Fruit fly (Drosophila melanogaster) whole organism, pupa: ENCODE results near the gene CG10089.

Experiments used
- CG10348 ChIP-seq: fragments of 200-800 bp; sonication (Bioruptor generic); IDR thresholded peaks from 2 replicates; pipeline ENCODE4 v1.3.6; 2022; ENCODE audit warnings: missing biosample characterization, missing genetic modification characterization
- CG12605 ChIP-seq: fragments of 200-800 bp; sonication (Bioruptor generic); IDR thresholded peaks from 2 replicates; pipeline ENCODE4 v1.3.6; 2022; ENCODE audit warnings: missing biosample characterization, missing genetic modification characterization
- CG13204 ChIP-seq: fragments of 200-800 bp; sonication (Bioruptor generic); optimal IDR thresholded peaks from 2 replicates; lab custom pipeline; 2018; ENCODE audit warnings: missing biosample characterization, mild to moderate bottlenecking, missing genetic modification characterization, moderate library complexity
- CG14655 ChIP-seq: fragments of 200-800 bp; sonication (Bioruptor generic); optimal IDR thresholded peaks from 3 replicates; lab custom pipeline; 2017; ENCODE audit warnings: mild to moderate bottlenecking, missing biosample characterization, missing genetic modification reagents, missing genetic modification characterization
- CG15710 ChIP-seq: fragments of 200-800 bp; sonication (Bioruptor generic); optimal IDR thresholded peaks from 2 replicates; lab custom pipeline; 2018; ENCODE audit warnings: missing biosample characterization, mild to moderate bottlenecking, missing genetic modification characterization, moderate library complexity
- CG17806 ChIP-seq: fragments of 200-800 bp; sonication (Bioruptor generic); optimal IDR thresholded peaks from 2 replicates; lab custom pipeline; 2018; ENCODE audit warnings: missing biosample characterization, mild to moderate bottlenecking, missing genetic modification characterization, moderate library complexity
- CG32121 ChIP-seq: fragments of 200-800 bp; sonication (Bioruptor generic); IDR thresholded peaks from 2 replicates; pipeline ENCODE4 v1.3.6; 2022; ENCODE audit warnings: missing biosample characterization, missing genetic modification characterization
- CG34367 ChIP-seq: fragments of 200-800 bp; sonication (Bioruptor generic); optimal IDR thresholded peaks from 2 replicates; lab custom pipeline; 2018; ENCODE audit warnings: missing biosample characterization, mild to moderate bottlenecking, missing genetic modification characterization
- CG4496 ChIP-seq: fragments of 200-800 bp; sonication (Bioruptor generic); IDR thresholded peaks from 3 replicates; pipeline ENCODE4 v1.3.6; 2022; ENCODE audit warnings: missing biosample characterization, missing genetic modification characterization
- CG8159 ChIP-seq: fragments of 200-800 bp; sonication (Bioruptor generic); optimal IDR thresholded peaks from 3 replicates; lab custom pipeline; 2018; ENCODE audit warnings: missing biosample characterization, mild to moderate bottlenecking, missing genetic modification characterization, moderate library complexity
- CG8301 ChIP-seq: fragments of 200-800 bp; sonication (Bioruptor generic); optimal IDR thresholded peaks from 2 replicates; lab custom pipeline; 2018; ENCODE audit warnings: missing biosample characterization, mild to moderate bottlenecking, missing genetic modification characterization
- CG9948 ChIP-seq: fragments of 200-800 bp; sonication (Bioruptor generic); optimal IDR thresholded peaks from 2 replicates; lab custom pipeline; 2018; ENCODE audit warnings: missing biosample characterization, mild to moderate bottlenecking, missing genetic modification characterization, moderate library complexity
- D1 ChIP-seq: fragments of 200-800 bp; sonication (Bioruptor generic); optimal IDR thresholded peaks from 2 replicates; lab custom pipeline; 2018; ENCODE audit warnings: missing biosample characterization, mild to moderate bottlenecking, missing genetic modification characterization, moderate library complexity
- EcR ChIP-seq: fragments of 200-800 bp; sonication (Bioruptor generic); optimal IDR thresholded peaks from 3 replicates; lab custom pipeline; 2019; ENCODE audit warnings: missing biosample characterization, missing genetic modification characterization, mild to moderate bottlenecking, moderate library complexity, missing genetic modification reagents
- Ets98B ChIP-seq: fragments of 200-800 bp; sonication (Bioruptor generic); IDR thresholded peaks from 2 replicates; pipeline ENCODE4 v1.3.6; 2022; ENCODE audit warnings: missing biosample characterization, missing genetic modification characterization
- Pif1A ChIP-seq: fragments of 200-800 bp; sonication (Bioruptor generic); optimal IDR thresholded peaks from 3 replicates; lab custom pipeline; 2016; ENCODE audit warnings: missing biosample characterization, missing genetic modification characterization
- Pif1B ChIP-seq: fragments of 200-800 bp; sonication (Bioruptor generic); optimal IDR thresholded peaks from 3 replicates; lab custom pipeline; 2016; ENCODE audit warnings: missing biosample characterization, missing genetic modification characterization
- Snoo ChIP-seq: fragments of 200-800 bp; sonication (Bioruptor generic); optimal IDR thresholded peaks from 3 replicates; lab custom pipeline; 2017; ENCODE audit warnings: missing biosample characterization, mild to moderate bottlenecking, missing genetic modification characterization, inconsistent platforms
- fd96Ca ChIP-seq: fragments of 200-800 bp; sonication (Bioruptor generic); IDR thresholded peaks from 3 replicates; pipeline ENCODE4 v1.3.6; 2022; ENCODE audit warnings: missing biosample characterization, missing genetic modification characterization
- gl ChIP-seq: fragments of 200-800 bp; sonication (Bioruptor generic); optimal IDR thresholded peaks from 2 replicates; lab custom pipeline; 2018; ENCODE audit warnings: missing biosample characterization, mild to moderate bottlenecking, missing genetic modification characterization
- rn ChIP-seq: fragments of 200-800 bp; sonication (Bioruptor generic); IDR thresholded peaks from 2 replicates; pipeline ENCODE4 v1.3.6; 2022; ENCODE audit warnings: missing biosample characterization, missing genetic modification characterization

Gene CG10089

DNA sequence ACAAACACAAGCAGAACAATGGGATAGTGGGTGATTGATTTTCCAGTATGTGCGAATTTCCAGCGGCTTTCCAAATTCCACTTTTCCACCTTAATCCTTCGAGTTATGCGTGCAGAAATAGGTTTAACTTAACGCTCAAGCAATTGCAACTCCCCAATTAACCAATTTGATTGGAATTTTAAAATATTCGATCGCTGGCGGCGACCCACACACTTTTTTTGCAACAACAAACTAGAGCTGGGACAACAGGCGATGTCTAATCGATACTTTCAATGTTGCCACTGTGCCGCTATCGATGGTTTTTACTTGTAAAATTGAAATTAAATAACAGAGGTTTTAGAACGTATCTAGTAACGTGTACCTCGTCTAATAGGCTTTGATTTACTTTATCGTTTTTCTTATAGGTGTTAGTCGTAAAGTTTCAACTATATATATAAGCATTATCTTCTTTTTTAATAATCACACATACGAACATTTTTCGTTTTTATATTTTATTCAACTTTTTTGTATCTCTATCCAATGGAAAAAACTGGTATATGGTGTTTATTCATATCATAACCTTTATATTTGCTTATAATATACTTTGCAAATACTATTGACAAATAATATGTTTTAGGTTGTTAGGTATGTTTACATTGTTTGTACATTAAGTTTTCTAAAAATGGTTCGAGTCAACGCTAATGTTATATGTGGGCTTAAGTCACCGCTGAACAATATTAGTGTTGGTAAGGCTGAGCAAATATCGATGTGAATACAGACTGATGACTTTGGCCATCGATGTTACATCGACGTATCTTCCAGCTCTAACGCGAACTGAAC lies 11.7 kb upstream of the CG10089 start, which contains the start of the genes Abp1 and Tgi:
Gene Abp1, minus strand, starts transcription at position 240 of the 819 bp plus-strand sequence.
Gene Tgi, plus strand, starts transcription at position 757 of the 819 bp plus-strand sequence.
- no peak for TF ChIP-seq Pif1B (GFP tag; lab: Kevin White, UChicago)
- no peak for TF ChIP-seq Snoo (tag; lab: Kevin White, UChicago)
- TF ChIP-seq fd96Ca (GFP tag; lab: Robert Waterston, UW) = no peak
- TF ChIP-seq CG12605 = no peak
- TF ChIP-seq rn (GFP tag; lab: Robert Waterston, UW) = no peak

DNA sequence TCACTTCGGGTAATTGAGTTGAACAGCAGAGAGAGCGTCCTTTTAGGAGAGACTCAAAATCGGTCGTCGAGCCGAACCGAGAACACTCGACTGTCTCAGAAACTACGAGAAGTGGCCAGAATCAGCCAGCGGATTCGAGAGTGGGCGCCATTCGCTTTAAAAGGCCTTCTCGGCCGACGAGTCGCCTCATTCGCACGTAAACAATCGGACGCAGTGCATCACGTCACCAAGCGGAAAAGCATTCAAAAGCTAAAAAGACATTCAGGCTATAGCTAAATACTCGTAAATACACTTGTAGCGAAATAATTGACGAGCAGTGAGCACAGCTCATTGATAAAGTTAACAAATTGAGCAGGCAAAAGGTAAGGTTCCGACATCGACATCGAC lies 5.6 kb upstream of the CG10089 start:
- TF ChIP-seq rn (GFP tag; lab: Robert Waterston, UW) (no peak), D1 (tag; lab: Kevin White, UChicago) (no peak), Snoo (tag; lab: Kevin White, UChicago) (no peak), CG32121 (GFP tag; lab: Robert Waterston, UW) (no peak), Pif1A (GFP tag; lab: Kevin White, UChicago) (no peak), CG9948 (tag; lab: Kevin White, UChicago) (no peak), Ets98B (no peak), CG17806 (no peak), fd96Ca (GFP tag; lab: Robert Waterston, UW) (no peak), CG10348 (GFP tag; lab: Robert Waterston, UW) (no peak), CG14655 (GFP tag; lab: Kevin White, UChicago) (no peak), EcR (GFP tag; lab: Kevin White, UChicago) (no peak), Pif1B (GFP tag; lab: Kevin White, UChicago) (no peak), gl (tag; lab: Kevin White, UChicago) (no peak), CG15710 (tag; lab: Kevin White, UChicago) (no peak), CG34367 (no peak)

dm6 chr3L:13479609-13480240 lies 5.1 kb upstream of the CG10089 start:
- TF ChIP-seq CG4496 (GFP tag; lab: Robert Waterston, UW) = peak; percentile 46; the same call in 1 of the 3 replicates
- peak; percentile 39 for TF ChIP-seq Pif1B (GFP tag; lab: Kevin White, UChicago)
- TF ChIP-seq gl (tag; lab: Kevin White, UChicago) = peak; percentile 6
- TF ChIP-seq CG32121 (GFP tag; lab: Robert Waterston, UW) = peak; percentile 46; the same call in 1 of the 2 replicates
- peak; percentile 65 for TF ChIP-seq Pif1A (GFP tag; lab: Kevin White, UChicago)
- TF ChIP-seq CG17806 = peak; percentile 35
- no peak for TF ChIP-seq CG13204
- peak; percentile 62 for TF ChIP-seq CG8301 (tag; lab: Kevin White, UChicago)
- no peak for TF ChIP-seq CG10348 (GFP tag; lab: Robert Waterston, UW)
- TF ChIP-seq CG14655 (GFP tag; lab: Kevin White, UChicago) = peak; percentile 73
- no peak for TF ChIP-seq rn (GFP tag; lab: Robert Waterston, UW)
- TF ChIP-seq CG34367 = no peak
- TF ChIP-seq EcR (GFP tag; lab: Kevin White, UChicago) = no peak
- TF ChIP-seq CG15710 (tag; lab: Kevin White, UChicago) = peak; percentile 37
- no peak for TF ChIP-seq D1 (tag; lab: Kevin White, UChicago)
- peak; percentile 23; the same call in 1 of the 3 replicates for TF ChIP-seq fd96Ca (GFP tag; lab: Robert Waterston, UW)
- peak; percentile 44 for TF ChIP-seq CG8159
- peak; percentile 45 for TF ChIP-seq CG9948 (tag; lab: Kevin White, UChicago)
- peak; percentile 32 for TF ChIP-seq Snoo (tag; lab: Kevin White, UChicago)
- TF ChIP-seq CG12605 = no peak
- TF ChIP-seq Ets98B = no peak

DNA sequence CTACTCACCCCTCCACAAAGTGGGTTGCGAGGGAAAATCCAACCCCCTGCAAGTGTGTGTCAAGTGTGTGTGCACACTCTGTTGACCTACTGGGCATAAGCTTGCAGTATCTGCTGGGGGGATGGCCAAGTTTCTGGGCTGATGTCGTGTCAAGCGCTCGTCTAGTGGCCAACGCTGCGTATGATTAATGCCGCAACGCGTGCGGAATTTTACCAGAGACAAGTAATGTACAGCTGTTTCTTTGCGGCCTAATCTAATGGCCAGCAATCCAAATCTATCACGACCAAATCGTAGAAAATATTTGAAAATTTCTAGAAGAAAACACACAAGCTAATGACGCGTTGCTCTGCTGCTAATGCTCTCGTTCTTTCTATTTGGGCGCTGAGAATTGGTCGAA lies 4.6 kb upstream of the CG10089 start:
- TF ChIP-seq CG17806 (no peak), Ets98B (no peak), CG8301 (tag; lab: Kevin White, UChicago) (no peak), Pif1B (GFP tag; lab: Kevin White, UChicago) (no peak), CG13204 (no peak), CG14655 (GFP tag; lab: Kevin White, UChicago) (no peak), CG32121 (GFP tag; lab: Robert Waterston, UW) (no peak)

DNA sequence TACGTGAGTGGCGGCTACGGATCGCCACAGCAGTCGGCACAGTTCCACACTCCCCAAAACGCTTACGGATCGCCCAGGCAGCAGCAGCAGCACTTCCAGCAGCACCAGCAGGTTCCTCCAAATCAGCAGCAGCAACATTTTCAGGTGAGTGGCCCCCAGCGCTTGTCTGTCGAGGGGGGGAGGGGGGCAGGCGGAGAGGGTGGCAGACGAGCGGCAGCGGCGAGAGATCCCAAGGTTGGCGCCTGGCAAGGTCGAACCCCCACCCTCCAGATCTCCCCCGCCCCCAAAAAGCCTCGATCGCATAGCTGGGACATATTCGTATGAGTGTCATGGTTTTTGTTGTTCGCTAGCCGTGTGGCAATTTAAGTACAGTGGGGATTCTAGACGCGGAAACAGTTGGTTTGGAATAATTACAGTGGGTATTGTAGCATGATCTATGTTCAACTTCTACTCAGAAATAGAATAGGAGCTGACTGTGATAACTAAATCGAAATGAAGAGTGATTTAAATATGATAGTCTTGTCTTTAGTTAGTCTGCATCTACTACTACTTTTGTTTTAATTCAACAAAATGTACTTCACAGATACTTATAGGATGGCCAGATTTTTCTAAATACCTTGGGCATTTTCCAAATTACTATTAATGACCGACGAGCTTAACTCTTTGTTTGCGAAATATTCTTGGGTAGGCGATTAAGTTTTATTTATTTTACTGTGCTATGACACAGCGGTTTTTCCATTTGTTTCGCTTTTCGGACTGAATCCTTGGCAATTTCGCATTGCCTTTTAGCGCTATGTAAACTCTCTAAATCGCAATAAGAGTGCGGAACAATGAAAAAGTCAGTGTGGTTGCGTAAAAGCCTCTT lies 4.0 kb upstream of the CG10089 start:
- TF ChIP-seq CG14655 (GFP tag; lab: Kevin White, UChicago) (peak; percentile 7), CG34367 (no peak), D1 (tag; lab: Kevin White, UChicago) (no peak), EcR (GFP tag; lab: Kevin White, UChicago) (peak; percentile 88), CG32121 (GFP tag; lab: Robert Waterston, UW) (no peak), CG15710 (tag; lab: Kevin White, UChicago) (peak; percentile 26), CG12605 (no peak), CG17806 (peak; percentile 1), Pif1B (GFP tag; lab: Kevin White, UChicago) (no peak), fd96Ca (GFP tag; lab: Robert Waterston, UW) (no peak), CG10348 (GFP tag; lab: Robert Waterston, UW) (no peak), CG9948 (tag; lab: Kevin White, UChicago) (no peak), Snoo (tag; lab: Kevin White, UChicago) (peak; percentile 25), CG8301 (tag; lab: Kevin White, UChicago) (peak; percentile 13), CG4496 (GFP tag; lab: Robert Waterston, UW) (no peak), gl (tag; lab: Kevin White, UChicago) (no peak), Ets98B (no peak), rn (GFP tag; lab: Robert Waterston, UW) (no peak), CG8159 (peak; percentile 42), CG13204 (peak; percentile 76), Pif1A (GFP tag; lab: Kevin White, UChicago) (peak; percentile 5)
